Fruit fly (Drosophila melanogaster) whole organism, embryonic: ENCODE data around the gene Phs.
A peak's percentile ranks its signal among the peaks of the same experiment; 100 is the strongest.

Experiments
- ATbp ChIP-seq: fragments of 200-800 bp; sonication (Bioruptor generic); optimal IDR thresholded peaks from 2 replicates; lab custom pipeline; 2017; ENCODE audit warnings: missing biosample characterization, mild to moderate bottlenecking, missing genetic modification characterization, missing genetic modification reagents
- Awh ChIP-seq: fragments of 200-800 bp; sonication (Bioruptor generic); IDR thresholded peaks from 2 replicates; pipeline ENCODE4, ENCODE4 v1.3.6; 2022; ENCODE audit warnings: missing biosample characterization, missing genetic modification characterization
- CG10147 ChIP-seq: fragments of 200-800 bp; sonication (Bioruptor generic); optimal IDR thresholded peaks from 2 replicates; lab custom pipeline; 2019; ENCODE audit warnings: missing biosample characterization, mild to moderate bottlenecking, missing genetic modification characterization, moderate library complexity
- CG10979 ChIP-seq: fragments of 200-800 bp; sonication (Bioruptor generic); optimal IDR thresholded peaks from 2 replicates; lab custom pipeline; 2018; ENCODE audit warnings: missing biosample characterization, mild to moderate bottlenecking, missing genetic modification characterization, moderate library complexity
- CG13296 ChIP-seq: fragments of 200-800 bp; sonication (Bioruptor generic); optimal IDR thresholded peaks from 3 replicates; lab custom pipeline; 2018; ENCODE audit warnings: missing biosample characterization, mild to moderate bottlenecking, missing genetic modification characterization
- CG13775 ChIP-seq: fragments of 200-800 bp; sonication (Bioruptor generic); optimal IDR thresholded peaks from 3 replicates; lab custom pipeline; 2017; ENCODE audit warnings: missing biosample characterization, mild to moderate bottlenecking, missing genetic modification characterization
- CG1602 ChIP-seq: fragments of 200-800 bp; sonication (Bioruptor generic); optimal IDR thresholded peaks from 3 replicates; lab custom pipeline; 2016; ENCODE audit warnings: missing biosample characterization, missing genetic modification characterization
- CG17612 ChIP-seq: fragments of 200-800 bp; sonication (Bioruptor generic); IDR thresholded peaks from 2 replicates; pipeline ENCODE4 v1.3.6; 2022; ENCODE audit warnings: missing biosample characterization, missing genetic modification characterization
- CG2129 ChIP-seq: fragments of 200-800 bp; sonication (Bioruptor generic); IDR thresholded peaks from 2 replicates; pipeline ENCODE4 v1.3.6; 2022; ENCODE audit warnings: missing biosample characterization, missing genetic modification characterization; ENCODE audit not compliant: partially characterized antibody
- CG2875 ChIP-seq: fragments of 200-800 bp; sonication (Bioruptor generic); optimal IDR thresholded peaks from 2 replicates; lab custom pipeline; 2017; ENCODE audit warnings: missing biosample characterization, mild to moderate bottlenecking, missing genetic modification characterization, missing genetic modification reagents
- CG31365 ChIP-seq: fragments of 200-800 bp; sonication (Bioruptor generic); optimal IDR thresholded peaks from 2 replicates; lab custom pipeline; 2018; ENCODE audit warnings: missing biosample characterization, mild to moderate bottlenecking, missing genetic modification characterization
- CG31388 ChIP-seq: fragments of 200-800 bp; sonication (Bioruptor generic); optimal IDR thresholded peaks from 2 replicates; lab custom pipeline; 2016; ENCODE audit warnings: missing biosample characterization, missing genetic modification characterization
- CG32772 ChIP-seq: fragments of 200-800 bp; sonication (Bioruptor generic); IDR thresholded peaks from 2 replicates; pipeline ENCODE4 v1.3.6; 2022; ENCODE audit warnings: missing biosample characterization, missing genetic modification characterization
- CG34422 ChIP-seq: fragments of 200-800 bp; sonication (Bioruptor generic); IDR thresholded peaks from 3 replicates; pipeline ENCODE4 v1.3.6; 2022; ENCODE audit warnings: missing biosample characterization, missing genetic modification characterization
- CG4404 ChIP-seq: fragments of 200-800 bp; sonication (Bioruptor generic); IDR thresholded peaks from 2 replicates; pipeline ENCODE4 v1.3.6; 2022; ENCODE audit warnings: missing biosample characterization, missing genetic modification characterization
- CG6254 ChIP-seq: fragments of 200-800 bp; sonication (Bioruptor generic); optimal IDR thresholded peaks from 3 replicates; lab custom pipeline; 2017; ENCODE audit warnings: mild to moderate bottlenecking, missing biosample characterization, missing genetic modification reagents, missing genetic modification characterization
- CG9609 ChIP-seq: fragments of 200-800 bp; sonication (Bioruptor generic); optimal IDR thresholded peaks from 3 replicates; lab custom pipeline; 2016; ENCODE audit warnings: missing biosample characterization, missing genetic modification characterization
- Dad ChIP-seq: fragments of 200-800 bp; sonication (Bioruptor generic); optimal IDR thresholded peaks from 3 replicates; lab custom pipeline; 2016; ENCODE audit warnings: missing biosample characterization, missing genetic modification characterization
- Dref ChIP-seq: fragments of 200-800 bp; sonication (Bioruptor generic); IDR thresholded peaks from 2 replicates; pipeline ENCODE4 v1.3.6; 2022; ENCODE audit warnings: missing biosample characterization, missing genetic modification characterization
- HLH3B ChIP-seq: fragments of 200-800 bp; sonication (Bioruptor generic); IDR thresholded peaks from 2 replicates; pipeline ENCODE4 v1.3.6; 2022; ENCODE audit warnings: missing biosample characterization, missing genetic modification characterization
- Hmx ChIP-seq: fragments of 200-800 bp; sonication (Bioruptor generic); optimal IDR thresholded peaks from 2 replicates; lab custom pipeline; 2016; ENCODE audit warnings: missing biosample characterization, missing genetic modification characterization
- Lhr ChIP-seq: fragments of 200-800 bp; sonication (Bioruptor generic); optimal IDR thresholded peaks from 3 replicates; lab custom pipeline; 2017; ENCODE audit warnings: mild to moderate bottlenecking, missing biosample characterization, missing genetic modification reagents, missing genetic modification characterization
- MBD-R2 ChIP-seq: fragments of 200-800 bp; sonication (Bioruptor generic); IDR thresholded peaks from 2 replicates; pipeline ENCODE4 v1.3.6; 2022; ENCODE audit warnings: missing biosample characterization, missing genetic modification characterization
- Mes4 ChIP-seq: fragments of 200-800 bp; sonication (Bioruptor generic); optimal IDR thresholded peaks from 2 replicates; lab custom pipeline; 2016; ENCODE audit warnings: missing biosample characterization, missing genetic modification characterization
- NC2α ChIP-seq: fragments of 200-800 bp; sonication (Bioruptor generic); optimal IDR thresholded peaks from 2 replicates; lab custom pipeline; 2016; ENCODE audit warnings: missing biosample characterization, missing genetic modification characterization
- NC2β ChIP-seq: fragments of 200-800 bp; sonication (Bioruptor generic); optimal IDR thresholded peaks from 2 replicates; lab custom pipeline; 2016; ENCODE audit warnings: missing biosample characterization, missing genetic modification characterization
- Oli ChIP-seq: fragments of 200-800 bp; sonication (Bioruptor generic); optimal IDR thresholded peaks from 2 replicates; lab custom pipeline; 2018; ENCODE audit warnings: missing biosample characterization, mild to moderate bottlenecking, missing genetic modification characterization, moderate library complexity
- Sry-δ ChIP-seq: fragments of 200-800 bp; sonication (Bioruptor generic); optimal IDR thresholded peaks from 2 replicates; lab custom pipeline; 2016; ENCODE audit warnings: missing biosample characterization, missing genetic modification characterization
- YL-1 ChIP-seq: fragments of 200-800 bp; sonication (Bioruptor generic); optimal IDR thresholded peaks from 3 replicates; lab custom pipeline; 2017; ENCODE audit warnings: missing biosample characterization, mild to moderate bottlenecking, missing genetic modification characterization
- ash1 ChIP-seq: fragments of 200-800 bp; sonication (Bioruptor generic); optimal IDR thresholded peaks from 2 replicates; lab custom pipeline; 2018; ENCODE audit warnings: missing biosample characterization, mild to moderate bottlenecking, missing genetic modification characterization
- ato ChIP-seq: fragments of 200-800 bp; sonication (Bioruptor generic); IDR thresholded peaks from 2 replicates; pipeline ENCODE4 v1.3.6; 2022; ENCODE audit warnings: missing biosample characterization, missing genetic modification characterization; ENCODE audit not compliant: partially characterized antibody
- cg ChIP-seq: fragments of 200-800 bp; sonication (Bioruptor generic); optimal IDR thresholded peaks from 3 replicates; lab custom pipeline; 2019; ENCODE audit warnings: missing biosample characterization, mild to moderate bottlenecking, missing genetic modification characterization, moderate library complexity
- chif ChIP-seq, 2 experiments: fragments of 200-800 bp; sonication (Bioruptor generic); optimal IDR thresholded peaks; 3 replicates each; lab custom pipeline; 2016; ENCODE audit warnings: missing biosample characterization in 2 of 2, missing genetic modification characterization in 2 of 2
- corto ChIP-seq: fragments of 200-800 bp; sonication (Bioruptor generic); optimal IDR thresholded peaks from 2 replicates; lab custom pipeline; 2016; ENCODE audit warnings: missing biosample characterization, mild to moderate bottlenecking, missing genetic modification characterization, moderate library complexity
- gem ChIP-seq: fragments of 200-800 bp; sonication (Bioruptor generic); optimal IDR thresholded peaks from 2 replicates; lab custom pipeline; 2019; ENCODE audit warnings: missing biosample characterization, mild to moderate bottlenecking, missing genetic modification characterization, moderate library complexity
- grn ChIP-seq: fragments of 200-800 bp; sonication (Bioruptor generic); optimal IDR thresholded peaks from 3 replicates; lab custom pipeline; 2017; ENCODE audit warnings: missing biosample characterization, missing genetic modification characterization
- h ChIP-seq: fragments of >200 bp; optimal IDR thresholded peaks from 2 replicates; lab custom pipeline; 2017
- kah ChIP-seq: fragments of 200-800 bp; sonication (Bioruptor generic); optimal IDR thresholded peaks from 2 replicates; lab custom pipeline; 2018; ENCODE audit warnings: missing biosample characterization, mild to moderate bottlenecking, missing genetic modification characterization
- nmo ChIP-seq: fragments of 200-800 bp; sonication (Bioruptor generic); optimal IDR thresholded peaks from 2 replicates; lab custom pipeline; 2018; ENCODE audit warnings: missing biosample characterization, mild to moderate bottlenecking, missing genetic modification characterization, moderate library complexity
- onecut ChIP-seq: fragments of 200-800 bp; sonication (Bioruptor generic); IDR thresholded peaks from 2 replicates; pipeline ENCODE4 v1.3.6; 2022; ENCODE audit warnings: missing biosample characterization, missing genetic modification characterization
- org-1 ChIP-seq: fragments of 200-800 bp; sonication (Bioruptor generic); optimal IDR thresholded peaks from 2 replicates; lab custom pipeline; 2017; ENCODE audit warnings: missing biosample characterization, missing genetic modification characterization
- sr ChIP-seq: fragments of 200-800 bp; sonication (Bioruptor generic); IDR thresholded peaks from 3 replicates; pipeline ENCODE4 v1.3.6; 2022; ENCODE audit warnings: missing biosample characterization, missing genetic modification characterization
- stwl ChIP-seq: fragments of 200-800 bp; sonication (Bioruptor generic); optimal IDR thresholded peaks from 3 replicates; lab custom pipeline; 2018; ENCODE audit warnings: missing biosample characterization, mild to moderate bottlenecking, missing genetic modification characterization, moderate library complexity
- tup ChIP-seq: fragments of 200-800 bp; sonication (Bioruptor generic); optimal IDR thresholded peaks from 2 replicates; lab custom pipeline; 2016; ENCODE audit warnings: missing biosample characterization, mild to moderate bottlenecking, missing genetic modification characterization, moderate library complexity
- vnd ChIP-seq: fragments of 200-800 bp; sonication (Bioruptor generic); IDR thresholded peaks from 3 replicates; pipeline ENCODE4 v1.3.6; 2022; ENCODE audit warnings: missing biosample characterization, missing genetic modification characterization; ENCODE audit not compliant: partially characterized antibody
- wek ChIP-seq: fragments of 200-800 bp; sonication (Bioruptor generic); optimal IDR thresholded peaks from 3 replicates; lab custom pipeline; 2018; ENCODE audit warnings: missing biosample characterization, mild to moderate bottlenecking, missing genetic modification characterization, moderate library complexity
- zen2 ChIP-seq: fragments of 200-800 bp; sonication (Bioruptor generic); IDR thresholded peaks from 3 replicates; pipeline ENCODE4 v1.3.6; 2022; ENCODE audit warnings: missing biosample characterization, missing genetic modification characterization; ENCODE audit not compliant: partially characterized antibody
- zfh2 ChIP-seq: fragments of 200-800 bp; sonication (Bioruptor generic); optimal IDR thresholded peaks from 2 replicates; lab custom pipeline; 2016; ENCODE audit warnings: missing biosample characterization, missing genetic modification characterization

Phs gene

DNA sequence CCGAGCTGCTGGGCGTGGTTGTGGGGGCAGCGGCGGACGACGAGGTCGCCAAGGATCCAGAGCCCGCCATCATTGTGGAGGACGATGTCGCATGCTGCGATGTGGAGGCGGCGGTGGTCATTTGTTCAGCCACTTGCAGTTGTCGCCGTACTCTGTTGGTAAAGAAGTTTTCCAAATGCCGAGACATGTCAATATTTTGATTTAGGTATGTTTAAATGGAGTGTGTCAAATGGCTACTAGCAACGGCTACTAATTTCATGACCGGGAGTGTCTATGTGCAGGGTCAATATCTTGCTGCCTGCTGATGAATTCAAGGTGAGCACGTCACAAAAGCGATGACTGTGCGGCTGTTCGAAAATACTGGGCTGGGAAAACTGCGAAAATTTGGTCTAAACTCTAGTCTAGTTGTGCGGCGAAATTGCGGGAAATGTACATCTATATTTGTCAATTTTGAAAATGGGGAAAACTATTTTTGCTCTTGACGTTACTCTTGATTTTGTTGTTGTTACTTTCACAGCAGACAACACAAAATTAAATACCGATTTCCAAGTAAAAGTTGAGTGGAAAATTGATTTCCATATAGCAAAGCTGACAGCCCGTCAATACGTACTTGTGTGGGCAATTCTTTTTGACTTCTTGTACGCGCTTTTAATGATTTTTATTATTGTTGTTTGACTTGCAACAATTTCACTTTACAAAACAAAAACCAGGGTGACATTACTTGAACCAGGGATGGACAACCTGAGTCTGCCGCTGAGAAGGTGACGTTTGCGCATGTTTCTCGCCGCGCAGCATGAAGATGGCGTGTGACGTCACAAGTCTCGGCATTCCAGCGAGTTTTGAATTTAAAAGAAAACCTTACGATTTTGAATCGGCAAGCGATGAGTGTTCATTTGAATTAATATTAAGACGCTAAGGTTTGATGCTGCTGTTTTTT, 32.0 kb upstream of the Phs start, which contains the start of gene CG7656 (continued):
- TF ChIP-seq cg = no peak
- TF ChIP-seq CG13296 (GFP tag; lab: Kevin White, UChicago) = no peak
- peak; percentile 52 for TF ChIP-seq CG32772 (GFP tag; lab: Robert Waterston, UW)
- TF ChIP-seq zen2 (GFP tag; lab: Robert Waterston, UW) = no peak
- TF ChIP-seq Awh (GFP tag; lab: Robert Waterston, UW) = peak; percentile 74
- TF ChIP-seq Oli (tag; lab: Kevin White, UChicago) = peak; percentile 1
- peak; percentile 66 for TF ChIP-seq YL-1 (GFP tag; lab: Kevin White, UChicago)
- TF ChIP-seq CG4404 (GFP tag; lab: Robert Waterston, UW) = peak; percentile 15; the same call in 1 of the 2 replicates
- TF ChIP-seq ash1 = peak; percentile 44
- TF ChIP-seq CG13775 (GFP tag; lab: Kevin White, UChicago) = peak; percentile 45
- no peak for TF ChIP-seq CG6254 (GFP tag; lab: Kevin White, UChicago)
- no peak for TF ChIP-seq grn
- TF ChIP-seq CG1602 (GFP tag; lab: Kevin White, UChicago) = peak; percentile 51
- no peak for TF ChIP-seq Dref (GFP tag; lab: Robert Waterston, UW)
- no peak for TF ChIP-seq Hmx (GFP tag; lab: Kevin White, UChicago)
- TF ChIP-seq CG34422 (GFP tag; lab: Robert Waterston, UW) = peak; percentile 58; the same call in 2 of the 3 replicates
- peak; percentile 11; the same call in 1 of the 2 replicates for TF ChIP-seq onecut (GFP tag; lab: Robert Waterston, UW)
- TF ChIP-seq CG2875 = peak; percentile 35
- peak; percentile 71 for TF ChIP-seq CG9609 (GFP tag; lab: Kevin White, UChicago)
- peak; percentile 86 for TF ChIP-seq MBD-R2 (GFP tag; lab: Robert Waterston, UW)
- peak; percentile 46 for TF ChIP-seq NC2α (GFP tag; lab: Kevin White, UChicago)
- no peak for TF ChIP-seq vnd (GFP tag; lab: Robert Waterston, UW)
- peak; percentile 59 for TF ChIP-seq stwl (tag; lab: Kevin White, UChicago)
- no peak for TF ChIP-seq HLH3B (GFP tag; lab: Robert Waterston, UW)
- TF ChIP-seq gem = peak; percentile 50
- peak; percentile 72 for TF ChIP-seq NC2β (GFP tag; lab: Kevin White, UChicago)
- no peak for TF ChIP-seq sr (GFP tag; lab: Robert Waterston, UW)
- TF ChIP-seq ato (GFP tag; lab: Robert Waterston, UW) = no peak
- TF ChIP-seq h (lab: Kevin White, UChicago) = no peak
- no peak for TF ChIP-seq CG31388 (GFP tag; lab: Kevin White, UChicago)
- TF ChIP-seq CG31365 (tag; lab: Kevin White, UChicago) = no peak
- peak; percentile 17 for TF ChIP-seq wek (GFP tag; lab: Kevin White, UChicago)
- no peak for TF ChIP-seq org-1 (GFP tag; lab: Kevin White, UChicago)
- peak; percentile 37; the same call in 1 of the 2 replicates for TF ChIP-seq CG17612
- TF ChIP-seq tup (GFP tag; lab: Kevin White, UChicago) = peak; percentile 53
- peak in 1 of 2 experiments; percentile 80 for TF ChIP-seq chif (GFP tag; optimal IDR thresholded peaks at IDR 0.05; lab: Kevin White, UChicago)
- TF ChIP-seq zfh2 (GFP tag; lab: Kevin White, UChicago) = peak; percentile 82
- no peak for TF ChIP-seq kah (GFP tag; lab: Kevin White, UChicago)
- TF ChIP-seq Sry-δ (GFP tag; lab: Kevin White, UChicago) = peak; percentile 42
- no peak for TF ChIP-seq CG2129 (GFP tag; lab: Robert Waterston, UW)
- TF ChIP-seq ATbp = peak; percentile 43
- no peak for TF ChIP-seq corto
- TF ChIP-seq Lhr (GFP tag; lab: Kevin White, UChicago) = no peak
- TF ChIP-seq CG10979 (tag; lab: Kevin White, UChicago) = peak; percentile 17
- peak; percentile 28 for TF ChIP-seq CG10147
- TF ChIP-seq Mes4 = peak; percentile 67
- peak; percentile 68 for TF ChIP-seq Dad (GFP tag; lab: Kevin White, UChicago)
- TF ChIP-seq nmo (GFP tag; lab: Kevin White, UChicago) = peak; percentile 32
